Fruit fly (Drosophila melanogaster) whole organism: Measurements from ENCODE around the gene CG17380.

Source experiments
- CG8478 ChIP-seq: fragments of >200 bp; optimal IDR thresholded peaks from 2 replicates; lab custom pipeline; 2018; ENCODE audit warnings: inconsistent platforms
- Dll ChIP-seq: fragments of >200 bp; optimal IDR thresholded peaks from 2 replicates; lab custom pipeline; 2017
- EcR ChIP-seq, 2 experiments: fragments of >200 bp; optimal IDR thresholded peaks; 2 replicates each; lab custom pipeline; 2017; ENCODE audit warnings: missing biosample characterization in 2 of 2, missing genetic modification characterization in 2 of 2, missing genetic modification reagents in 2 of 2
- pan ChIP-seq: fragments of >200 bp; optimal IDR thresholded peaks from 2 replicates; lab custom pipeline; 2017
- psq ChIP-seq: fragments of >200 bp; optimal IDR thresholded peaks from 2 replicates; lab custom pipeline; 2017
- usp ChIP-seq: fragments of >200 bp; optimal IDR thresholded peaks from 2 replicates; lab custom pipeline; 2017; ENCODE audit warnings: missing biosample characterization, missing genetic modification characterization, mixed read lengths

The CG17380 gene

dm6 chr3R:23401519-23401918, 2.0 kb downstream of the CG17380 start:
- TF ChIP-seq EcR (GFP tag; optimal IDR thresholded peaks at IDR 0.05; lab: Kevin White, UChicago) (no peak), psq (lab: Kevin White, UChicago) (no peak), Dll (lab: Kevin White, UChicago) (no peak), CG8478 (lab: Kevin White, UChicago) (no peak), pan (no peak), usp (no peak)

dm6 chr3R:23399679-23400078, 3.8 kb downstream of the CG17380 start:
- no peak for TF ChIP-seq psq (lab: Kevin White, UChicago)
- TF ChIP-seq usp = no peak
- no peak for TF ChIP-seq EcR (GFP tag; optimal IDR thresholded peaks at IDR 0.05; lab: Kevin White, UChicago)

- TF ChIP-seq pan = no peak
- no peak for TF ChIP-seq psq (lab: Kevin White, UChicago)
- no peak for TF ChIP-seq EcR (GFP tag; optimal IDR thresholded peaks at IDR 0.05; lab: Kevin White, UChicago)
- no peak for TF ChIP-seq Dll (lab: Kevin White, UChicago)
- no peak for TF ChIP-seq CG8478 (lab: Kevin White, UChicago)
- no peak for TF ChIP-seq usp
These were observed 4.5 kb downstream of the CG17380 start for dm6 chr3R:23398979-23399378.

dm6 chr3R:23396548-23397294, 6.8 kb downstream of the CG17380 start:
- TF ChIP-seq CG8478 (lab: Kevin White, UChicago) = no peak
- no peak for TF ChIP-seq Dll (lab: Kevin White, UChicago)
- TF ChIP-seq pan = no peak
- TF ChIP-seq usp = no peak
- no peak for TF ChIP-seq psq (lab: Kevin White, UChicago)
- TF ChIP-seq EcR (GFP tag; optimal IDR thresholded peaks at IDR 0.05; lab: Kevin White, UChicago) = no peak

- TF ChIP-seq psq (lab: Kevin White, UChicago) (no peak), EcR (GFP tag; optimal IDR thresholded peaks at IDR 0.05; lab: Kevin White, UChicago) (no peak), usp (no peak), CG8478 (lab: Kevin White, UChicago) (no peak)
These were observed 7.8 kb downstream of the CG17380 start for dm6 chr3R:23395720-23396119.

- TF ChIP-seq usp (no peak), EcR (GFP tag; optimal IDR thresholded peaks at IDR 0.05; lab: Kevin White, UChicago) (no peak), Dll (lab: Kevin White, UChicago) (no peak), CG8478 (lab: Kevin White, UChicago) (no peak), pan (no peak), psq (lab: Kevin White, UChicago) (no peak)
These were observed 10.0 kb downstream of the CG17380 start for dm6 chr3R:23393507-23393906.

dm6 chr3R:23392235-23392634, 11.3 kb downstream of the CG17380 start:
- TF ChIP-seq psq (lab: Kevin White, UChicago) (no peak), Dll (lab: Kevin White, UChicago) (no peak), pan (no peak), EcR (GFP tag; optimal IDR thresholded peaks at IDR 0.05; lab: Kevin White, UChicago) (no peak), CG8478 (lab: Kevin White, UChicago) (no peak), usp (no peak)

dm6 chr3R:23390769-23391309, 12.7 kb downstream of the CG17380 start:
- TF ChIP-seq EcR (GFP tag; optimal IDR thresholded peaks at IDR 0.05; lab: Kevin White, UChicago) = no peak
- TF ChIP-seq CG8478 (lab: Kevin White, UChicago) = no peak
- no peak for TF ChIP-seq psq (lab: Kevin White, UChicago)
- TF ChIP-seq Dll (lab: Kevin White, UChicago) = no peak
- TF ChIP-seq usp = no peak
- TF ChIP-seq pan = no peak

dm6 chr3R:23388798-23389197, 14.7 kb downstream of the CG17380 start, which contains the start of gene CG31515:
CG31515 (minus strand) TSS chr3R:23388898.
- TF ChIP-seq psq (lab: Kevin White, UChicago) (no peak), EcR (GFP tag; optimal IDR thresholded peaks at IDR 0.05; lab: Kevin White, UChicago) (no peak), Dll (lab: Kevin White, UChicago) (no peak), pan (no peak), usp (no peak), CG8478 (lab: Kevin White, UChicago) (no peak)

dm6 chr3R:23386907-23387306, 16.6 kb downstream of the CG17380 start:
- TF ChIP-seq usp (no peak), psq (lab: Kevin White, UChicago) (no peak), CG8478 (lab: Kevin White, UChicago) (no peak), Dll (lab: Kevin White, UChicago) (no peak), pan (no peak), EcR (GFP tag; optimal IDR thresholded peaks at IDR 0.05; lab: Kevin White, UChicago) (no peak)

dm6 chr3R:23386021-23386457, 17.5 kb downstream of the CG17380 start:
- TF ChIP-seq EcR (GFP tag; optimal IDR thresholded peaks at IDR 0.05; lab: Kevin White, UChicago) (no peak), pan (no peak), psq (lab: Kevin White, UChicago) (no peak), CG8478 (lab: Kevin White, UChicago) (no peak), Dll (lab: Kevin White, UChicago) (no peak), usp (no peak)

dm6 chr3R:23384591-23385260, 18.8 kb downstream of the CG17380 start, which contains the start of gene CG4393:
CG4393 (minus strand) TSS chr3R:23384777.
- TF ChIP-seq usp = no peak
- TF ChIP-seq pan = no peak
- TF ChIP-seq CG8478 (lab: Kevin White, UChicago) = no peak
- no peak for TF ChIP-seq EcR (GFP tag; optimal IDR thresholded peaks at IDR 0.05; lab: Kevin White, UChicago)
- TF ChIP-seq psq (lab: Kevin White, UChicago) = no peak
- no peak for TF ChIP-seq Dll (lab: Kevin White, UChicago)
